Fruit fly (Drosophila melanogaster) whole organism, embryonic: ENCODE data around the gene CG14207.

Experiments used
- Adf1 ChIP-seq: fragments of 200-800 bp; sonication (Bioruptor generic); IDR thresholded peaks from 2 replicates; pipeline ENCODE4 v1.3.6; 2022; ENCODE audit warnings: missing biosample characterization, missing genetic modification characterization
- Antp ChIP-seq: fragments of 200-800 bp; sonication (Bioruptor generic); optimal IDR thresholded peaks from 3 replicates; lab custom pipeline; 2016; ENCODE audit warnings: missing biosample characterization, missing genetic modification characterization
- Asciz ChIP-seq: fragments of 200-800 bp; sonication (Bioruptor generic); optimal IDR thresholded peaks from 2 replicates; lab custom pipeline; 2017; ENCODE audit warnings: missing biosample characterization, mild to moderate bottlenecking, missing genetic modification characterization, missing genetic modification reagents
- Atf-2 ChIP-seq: fragments of 200-800 bp; sonication (Bioruptor generic); optimal IDR thresholded peaks from 2 replicates; lab custom pipeline; 2016; ENCODE audit warnings: missing biosample characterization, missing genetic modification characterization
- Atf3 ChIP-seq: fragments of 200-800 bp; sonication (Bioruptor generic); optimal IDR thresholded peaks from 3 replicates; lab custom pipeline; 2016; ENCODE audit warnings: missing biosample characterization, missing genetic modification characterization
- CG11247 ChIP-seq: fragments of 200-800 bp; sonication (Bioruptor generic); IDR thresholded peaks from 2 replicates; pipeline ENCODE4 v1.3.6; 2022; ENCODE audit warnings: missing biosample characterization, missing genetic modification characterization
- CG11398 ChIP-seq: fragments of 200-800 bp; sonication (Bioruptor generic); optimal IDR thresholded peaks from 2 replicates; lab custom pipeline; 2016; ENCODE audit warnings: missing biosample characterization, missing genetic modification characterization
- CG12299 ChIP-seq: fragments of 200-800 bp; sonication (Bioruptor generic); optimal IDR thresholded peaks from 2 replicates; lab custom pipeline; 2018; ENCODE audit warnings: missing biosample characterization, mild to moderate bottlenecking, missing genetic modification characterization
- CG12744 ChIP-seq: fragments of 200-800 bp; sonication (Bioruptor generic); optimal IDR thresholded peaks from 2 replicates; lab custom pipeline; 2016; ENCODE audit warnings: missing biosample characterization, missing genetic modification characterization
- CG12942 ChIP-seq: fragments of 200-800 bp; sonication (Bioruptor generic); optimal IDR thresholded peaks from 3 replicates; lab custom pipeline; 2016; ENCODE audit warnings: missing biosample characterization, missing genetic modification characterization
- CG14441 ChIP-seq: fragments of 200-800 bp; sonication (Bioruptor generic); IDR thresholded peaks from 2 replicates; pipeline ENCODE4 v1.3.6; 2022; ENCODE audit warnings: missing biosample characterization, missing genetic modification characterization
- CG1529 ChIP-seq: fragments of 200-800 bp; sonication (Bioruptor generic); optimal IDR thresholded peaks from 3 replicates; lab custom pipeline; 2018; ENCODE audit warnings: missing biosample characterization, missing genetic modification characterization
- CG17829 ChIP-seq: fragments of 200-800 bp; optimal IDR thresholded peaks from 2 replicates; lab custom pipeline; 2019; ENCODE audit warnings: missing biosample characterization, mild to moderate bottlenecking, missing genetic modification characterization, moderate library complexity
- CG2120 ChIP-seq: fragments of 200-800 bp; sonication (Bioruptor generic); optimal IDR thresholded peaks from 3 replicates; lab custom pipeline; 2016; ENCODE audit warnings: missing biosample characterization, missing genetic modification characterization
- CG32772 ChIP-seq: fragments of 200-800 bp; sonication (Bioruptor generic); IDR thresholded peaks from 2 replicates; pipeline ENCODE4 v1.3.6; 2022; ENCODE audit warnings: missing biosample characterization, missing genetic modification characterization
- CG34224 ChIP-seq: fragments of 200-800 bp; sonication (Bioruptor generic); IDR thresholded peaks from 3 replicates; pipeline ENCODE4 v1.3.6; 2022; ENCODE audit warnings: missing biosample characterization, missing genetic modification characterization; ENCODE audit not compliant: partially characterized antibody
- CG34376 ChIP-seq: fragments of 200-800 bp; sonication (Bioruptor generic); optimal IDR thresholded peaks from 2 replicates; lab custom pipeline; 2018; ENCODE audit warnings: missing biosample characterization, mild to moderate bottlenecking, missing genetic modification characterization
- CG3726 ChIP-seq: fragments of 200-800 bp; sonication (Bioruptor generic); IDR thresholded peaks from 3 replicates; pipeline ENCODE4, ENCODE4 v1.3.6; 2022; ENCODE audit warnings: missing biosample characterization, missing genetic modification characterization
- CG3847 ChIP-seq: fragments of 200-800 bp; sonication (Bioruptor generic); IDR thresholded peaks from 2 replicates; pipeline ENCODE4 v1.3.6; 2022; ENCODE audit warnings: missing biosample characterization, missing genetic modification characterization
- CG5180 ChIP-seq: fragments of 200-800 bp; sonication (Bioruptor generic); optimal IDR thresholded peaks from 3 replicates; lab custom pipeline; 2017; ENCODE audit warnings: missing biosample characterization, missing genetic modification characterization, mild to moderate bottlenecking, moderate library complexity, missing genetic modification reagents
- CG6854 ChIP-seq: fragments of 200-800 bp; sonication (Bioruptor generic); optimal IDR thresholded peaks from 3 replicates; lab custom pipeline; 2017; ENCODE audit warnings: missing biosample characterization, mild to moderate bottlenecking, missing genetic modification characterization
- CG7372 ChIP-seq: fragments of 200-800 bp; sonication (Bioruptor generic); IDR thresholded peaks from 2 replicates; pipeline ENCODE4 v1.3.6; 2022; ENCODE audit warnings: missing biosample characterization, missing genetic modification characterization
- CG9727 ChIP-seq: fragments of 200-800 bp; sonication (Bioruptor generic); optimal IDR thresholded peaks from 3 replicates; lab custom pipeline; 2017; ENCODE audit warnings: missing biosample characterization, mild to moderate bottlenecking, missing genetic modification characterization
- CG9817 ChIP-seq: fragments of 200-800 bp; sonication (Bioruptor generic); optimal IDR thresholded peaks from 2 replicates; lab custom pipeline; 2018; ENCODE audit warnings: missing biosample characterization, mild to moderate bottlenecking, missing genetic modification characterization, moderate library complexity
- E2f2 ChIP-seq: fragments of 200-800 bp; sonication (Bioruptor generic); IDR thresholded peaks from 2 replicates; pipeline ENCODE4 v1.3.6; 2022; ENCODE audit warnings: missing biosample characterization, missing genetic modification characterization
- Eip74EF ChIP-seq, 2 experiments: fragments of 200-800 bp in 1 of 2; fragments of >200 bp in 1 of 2; sonication (Bioruptor generic) in 1 of 2; optimal IDR thresholded peaks; 2 replicates each; lab custom pipeline; 2017 to 2019; ENCODE audit warnings: missing biosample characterization in 2 of 2, missing genetic modification characterization in 2 of 2, mild to moderate bottlenecking in 1 of 2, moderate library complexity in 1 of 2
- Ets97D ChIP-seq: fragments of 200-800 bp; sonication (Bioruptor generic); optimal IDR thresholded peaks from 3 replicates; lab custom pipeline; 2016; ENCODE audit warnings: missing biosample characterization, missing genetic modification characterization
- Fer2 ChIP-seq: fragments of 200-800 bp; sonication (Bioruptor generic); optimal IDR thresholded peaks from 2 replicates; lab custom pipeline; 2018; ENCODE audit warnings: missing biosample characterization, mild to moderate bottlenecking, missing genetic modification characterization, moderate library complexity
- Fer3 ChIP-seq: fragments of 200-800 bp; sonication (Bioruptor generic); optimal IDR thresholded peaks from 2 replicates; lab custom pipeline; 2018; ENCODE audit warnings: missing biosample characterization, mild to moderate bottlenecking, missing genetic modification characterization, moderate library complexity
- Hr78 ChIP-seq, 2 experiments: fragments of 200-800 bp in 1 of 2; fragments of >200 bp in 1 of 2; sonication (Bioruptor generic) in 1 of 2; optimal IDR thresholded peaks; 2 replicates each; lab custom pipeline; 2017 to 2019; ENCODE audit warnings: missing biosample characterization in 2 of 2, missing genetic modification characterization in 2 of 2, mild to moderate bottlenecking in 1 of 2, moderate library complexity in 1 of 2
- MTF-1 ChIP-seq: fragments of 200-800 bp; sonication (Bioruptor generic); optimal IDR thresholded peaks from 2 replicates; lab custom pipeline; 2018; ENCODE audit warnings: missing biosample characterization, mild to moderate bottlenecking, missing genetic modification characterization, borderline replicate concordance
- Opbp ChIP-seq: fragments of 200-800 bp; sonication (Bioruptor generic); IDR thresholded peaks from 3 replicates; pipeline ENCODE4 v1.3.6; 2022; ENCODE audit warnings: missing biosample characterization, missing genetic modification characterization; ENCODE audit not compliant: partially characterized antibody
- Tbp ChIP-seq: fragments of >200 bp; optimal IDR thresholded peaks from 2 replicates; lab custom pipeline; 2018; ENCODE audit warnings: missing biosample characterization, missing genetic modification characterization
- corto ChIP-seq: fragments of 200-800 bp; sonication (Bioruptor generic); optimal IDR thresholded peaks from 2 replicates; lab custom pipeline; 2016; ENCODE audit warnings: missing biosample characterization, mild to moderate bottlenecking, missing genetic modification characterization, moderate library complexity
- dmrt11E ChIP-seq: fragments of 200-800 bp; sonication (Bioruptor generic); optimal IDR thresholded peaks from 3 replicates; lab custom pipeline; 2018; ENCODE audit warnings: missing biosample characterization, mild to moderate bottlenecking, missing genetic modification characterization, moderate library complexity
- dysf ChIP-seq: fragments of 200-800 bp; sonication (Bioruptor generic); IDR thresholded peaks from 3 replicates; pipeline ENCODE4 v1.3.6; 2022; ENCODE audit warnings: missing biosample characterization, missing genetic modification characterization
- exex ChIP-seq: fragments of 200-800 bp; sonication (Bioruptor generic); optimal IDR thresholded peaks from 4 replicates; lab custom pipeline; 2018; ENCODE audit warnings: missing biosample characterization, mild to moderate bottlenecking, missing genetic modification characterization, moderate library complexity
- fd102C ChIP-seq: fragments of 200-800 bp; sonication (Bioruptor generic); optimal IDR thresholded peaks from 2 replicates; lab custom pipeline; 2018; ENCODE audit warnings: missing biosample characterization, mild to moderate bottlenecking, missing genetic modification characterization, moderate library complexity
- hbn ChIP-seq: fragments of 200-800 bp; sonication (Bioruptor generic); IDR thresholded peaks from 2 replicates; pipeline ENCODE4 v1.3.6; 2022; ENCODE audit warnings: missing biosample characterization, missing genetic modification characterization; ENCODE audit not compliant: partially characterized antibody
- maf-S ChIP-seq: fragments of 200-800 bp; sonication (Bioruptor generic); optimal IDR thresholded peaks from 2 replicates; lab custom pipeline; 2016; ENCODE audit warnings: missing biosample characterization, missing genetic modification characterization
- nerfin-1 ChIP-seq: fragments of 200-800 bp; sonication (Bioruptor generic); optimal IDR thresholded peaks from 3 replicates; lab custom pipeline; 2019; ENCODE audit warnings: missing biosample characterization, mild to moderate bottlenecking, missing genetic modification characterization, moderate library complexity
- org-1 ChIP-seq: fragments of 200-800 bp; sonication (Bioruptor generic); optimal IDR thresholded peaks from 2 replicates; lab custom pipeline; 2017; ENCODE audit warnings: missing biosample characterization, missing genetic modification characterization
- peb ChIP-seq: fragments of 200-800 bp; sonication (Bioruptor generic); IDR thresholded peaks from 2 replicates; pipeline ENCODE4 v1.3.6; 2022; ENCODE audit warnings: missing biosample characterization, missing genetic modification characterization
- pho ChIP-seq: fragments of 200-800 bp; sonication (Bioruptor generic); optimal IDR thresholded peaks from 2 replicates; lab custom pipeline; 2016; ENCODE audit warnings: missing biosample characterization, missing genetic modification characterization
- row ChIP-seq: fragments of 200-800 bp; sonication (Bioruptor generic); IDR thresholded peaks from 3 replicates; pipeline ENCODE4 v1.3.6; 2022; ENCODE audit warnings: missing biosample characterization, missing genetic modification characterization
- sc ChIP-seq, 3 experiments: fragments of >200 bp in 2 of 3; fragments of 200-800 bp in 1 of 3; sonication (Bioruptor generic) in 1 of 3; optimal IDR thresholded peaks; 2 replicates in 2 of 3; 3 replicates in 1 of 3; lab custom pipeline; 2017; ENCODE audit warnings: mild to moderate bottlenecking in 1 of 3, missing biosample characterization in 1 of 3, missing genetic modification characterization in 1 of 3, missing genetic modification reagents in 1 of 3
- sqz ChIP-seq: fragments of 200-800 bp; sonication (Bioruptor generic); optimal IDR thresholded peaks from 3 replicates; lab custom pipeline; 2018; ENCODE audit warnings: missing biosample characterization, mild to moderate bottlenecking, missing genetic modification characterization
- tgo ChIP-seq: fragments of 200-800 bp; sonication (Bioruptor generic); IDR thresholded peaks from 3 replicates; pipeline ENCODE4 v1.3.6; 2022; ENCODE audit warnings: missing biosample characterization, missing genetic modification characterization
- tll ChIP-seq, 2 experiments: fragments of 200-800 bp in 1 of 2; fragments of >200 bp in 1 of 2; sonication (Bioruptor generic) in 1 of 2; optimal IDR thresholded peaks; 2 replicates each; lab custom pipeline; 2017 to 2019; ENCODE audit warnings: missing biosample characterization in 2 of 2, missing genetic modification characterization in 2 of 2, mild to moderate bottlenecking in 1 of 2, moderate library complexity in 1 of 2
- twi ChIP-seq: fragments of 200-800 bp; optimal IDR thresholded peaks from 2 replicates; lab custom pipeline; 2019; ENCODE audit warnings: missing biosample characterization, mild to moderate bottlenecking, missing genetic modification characterization, moderate library complexity

CG14207 gene

DNA sequence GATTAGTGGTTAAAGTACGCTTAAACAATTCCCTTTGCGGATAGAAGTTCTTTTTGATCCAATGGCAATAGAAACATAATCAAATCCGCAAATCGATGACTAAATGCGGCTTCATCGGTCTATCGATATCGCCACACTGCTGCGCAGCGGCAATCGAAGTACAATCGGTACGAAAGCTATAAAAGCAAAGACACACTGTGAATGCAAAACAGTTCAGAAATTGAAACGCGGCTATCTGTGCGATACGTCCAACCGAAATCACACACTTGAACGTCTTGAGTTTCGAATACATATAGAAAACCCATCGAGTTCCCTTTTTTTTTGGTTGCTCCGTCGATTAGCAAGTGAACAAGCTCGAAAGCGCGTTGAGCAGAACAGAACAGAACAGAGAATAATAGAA, at the start of gene CG14207 (continued):
- TF ChIP-seq CG17829 (tag; lab: Kevin White, UChicago): no peak
- no peak for TF ChIP-seq twi
- TF ChIP-seq Atf-2 (GFP tag; lab: Kevin White, UChicago): no peak
- TF ChIP-seq tll (GFP tag; optimal IDR thresholded peaks at IDR 0.05; lab: Kevin White, UChicago): no peak
- no peak for TF ChIP-seq Eip74EF (GFP tag; optimal IDR thresholded peaks at IDR 0.05; lab: Kevin White, UChicago)
- no peak for TF ChIP-seq tgo
- TF ChIP-seq CG11247 (GFP tag; lab: Robert Waterston, UW): peak; percentile 30; the same call in 1 of the 2 replicates
- TF ChIP-seq CG34376 (GFP tag; lab: Kevin White, UChicago): peak; percentile 43
- no peak for TF ChIP-seq fd102C (GFP tag; lab: Kevin White, UChicago)
- no peak for TF ChIP-seq CG14441 (GFP tag; lab: Robert Waterston, UW)
- TF ChIP-seq CG2120: no peak
- TF ChIP-seq Tbp (GFP tag; lab: Kevin White, UChicago): no peak
- TF ChIP-seq row (GFP tag; lab: Robert Waterston, UW): peak; percentile 13; the same call in 1 of the 3 replicates
- no peak for TF ChIP-seq CG7372 (GFP tag; lab: Robert Waterston, UW)
- 0 out of 2 replicates have a peak, but pooled peaks have one; percentile 15 for TF ChIP-seq CG3847 (GFP tag; lab: Robert Waterston, UW)
- TF ChIP-seq CG6854: peak; percentile 39
- peak; percentile 41 for TF ChIP-seq Ets97D (GFP tag; lab: Kevin White, UChicago)
- TF ChIP-seq dmrt11E (tag; lab: Kevin White, UChicago): no peak
- TF ChIP-seq Opbp (GFP tag; lab: Robert Waterston, UW): peak; percentile 86
- no peak for TF ChIP-seq CG12744 (GFP tag; lab: Kevin White, UChicago)
- TF ChIP-seq Antp (GFP tag; lab: Kevin White, UChicago): no peak
- TF ChIP-seq org-1 (GFP tag; lab: Kevin White, UChicago): no peak
- TF ChIP-seq CG5180: peak; percentile 12
- peak; percentile 73 for TF ChIP-seq CG34224 (GFP tag; lab: Robert Waterston, UW)
- TF ChIP-seq CG11398 (GFP tag; lab: Kevin White, UChicago): no peak
- no peak for TF ChIP-seq Hr78 (GFP tag; optimal IDR thresholded peaks at IDR 0.05; lab: Kevin White, UChicago)
- no peak for TF ChIP-seq dysf (GFP tag; lab: Robert Waterston, UW)
- TF ChIP-seq sqz (GFP tag; lab: Kevin White, UChicago): peak; percentile 22
- no peak for TF ChIP-seq pho (GFP tag; lab: Kevin White, UChicago)
- TF ChIP-seq CG32772 (GFP tag; lab: Robert Waterston, UW): no peak
- TF ChIP-seq CG12299: peak; percentile 1
- TF ChIP-seq CG9817 (tag; lab: Kevin White, UChicago): no peak
- TF ChIP-seq maf-S: no peak
- TF ChIP-seq Fer3 (tag; lab: Kevin White, UChicago): peak; percentile 36
- no peak for TF ChIP-seq Fer2 (tag; lab: Kevin White, UChicago)
- no peak for TF ChIP-seq peb (GFP tag; lab: Robert Waterston, UW)
- TF ChIP-seq hbn (GFP tag; lab: Robert Waterston, UW): peak; percentile 57; the same call in 1 of the 2 replicates
- no peak for TF ChIP-seq CG9727
- peak; percentile 6 for TF ChIP-seq CG1529 (GFP tag; lab: Kevin White, UChicago)
- peak; percentile 9 for TF ChIP-seq MTF-1
- no peak for TF ChIP-seq corto
- TF ChIP-seq Asciz (GFP tag; lab: Kevin White, UChicago): no peak
- no peak for TF ChIP-seq sc (optimal IDR thresholded peaks at IDR 0.05; lab: Kevin White, UChicago)
- TF ChIP-seq sc (GFP tag; optimal IDR thresholded peaks at IDR 0.05; lab: Kevin White, UChicago): no peak
- TF ChIP-seq CG3726 (GFP tag; lab: Robert Waterston, UW): no peak
- TF ChIP-seq CG12942 (GFP tag; lab: Kevin White, UChicago): no peak
- TF ChIP-seq Adf1 (GFP tag; lab: Robert Waterston, UW): peak; percentile 29; the same call in 1 of the 2 replicates
- TF ChIP-seq nerfin-1 (tag; lab: Kevin White, UChicago): no peak
- TF ChIP-seq Atf3 (GFP tag; lab: Kevin White, UChicago): no peak
- TF ChIP-seq E2f2: peak; percentile 88
- TF ChIP-seq exex (tag; lab: Kevin White, UChicago): peak; percentile 27
